Fruit fly (Drosophila melanogaster) whole organism, embryonic: ENCODE measurements around the gene CG5225.
A peak's percentile ranks its signal among the peaks of the same experiment; 100 is the strongest.

Experiments
- B-H1 ChIP-seq: fragments of 200-800 bp; sonication (Bioruptor generic); IDR thresholded peaks from 3 replicates; pipeline ENCODE4 v1.3.6; 2022; ENCODE audit warnings: missing biosample characterization, missing genetic modification characterization
- CG10543 ChIP-seq: fragments of 200-800 bp; sonication (Bioruptor generic); optimal IDR thresholded peaks from 3 replicates; lab custom pipeline; 2017; ENCODE audit warnings: missing biosample characterization, mild to moderate bottlenecking, missing genetic modification characterization, moderate library complexity
- CG11723 ChIP-seq: fragments of 200-800 bp; sonication (Bioruptor generic); optimal IDR thresholded peaks from 2 replicates; lab custom pipeline; 2017; ENCODE audit warnings: missing biosample characterization, mild to moderate bottlenecking, missing genetic modification characterization
- CG12155 ChIP-seq: fragments of 200-800 bp; sonication (Bioruptor generic); optimal IDR thresholded peaks from 3 replicates; lab custom pipeline; 2016; ENCODE audit warnings: missing biosample characterization, missing genetic modification characterization
- CG12391 ChIP-seq: fragments of 200-800 bp; sonication (Bioruptor generic); optimal IDR thresholded peaks from 3 replicates; lab custom pipeline; 2018; ENCODE audit warnings: missing biosample characterization, mild to moderate bottlenecking, missing genetic modification characterization, moderate library complexity
- CG12744 ChIP-seq: fragments of 200-800 bp; sonication (Bioruptor generic); optimal IDR thresholded peaks from 2 replicates; lab custom pipeline; 2016; ENCODE audit warnings: missing biosample characterization, missing genetic modification characterization
- CG13424 ChIP-seq: fragments of 200-800 bp; sonication (Bioruptor generic); optimal IDR thresholded peaks from 2 replicates; lab custom pipeline; 2019; ENCODE audit warnings: missing biosample characterization, mild to moderate bottlenecking, missing genetic modification characterization, moderate library complexity
- CG13775 ChIP-seq: fragments of 200-800 bp; sonication (Bioruptor generic); optimal IDR thresholded peaks from 3 replicates; lab custom pipeline; 2017; ENCODE audit warnings: missing biosample characterization, mild to moderate bottlenecking, missing genetic modification characterization
- CG1603 ChIP-seq: fragments of 200-800 bp; sonication (Bioruptor generic); optimal IDR thresholded peaks from 2 replicates; lab custom pipeline; 2019; ENCODE audit warnings: missing biosample characterization, mild to moderate bottlenecking, missing genetic modification characterization, moderate library complexity
- CG17186 ChIP-seq: fragments of 200-800 bp; sonication (Bioruptor generic); optimal IDR thresholded peaks from 3 replicates; lab custom pipeline; 2017; ENCODE audit warnings: missing biosample characterization, missing genetic modification reagents, missing genetic modification characterization
- CG42726 ChIP-seq: fragments of 200-800 bp; sonication (Bioruptor generic); IDR thresholded peaks from 2 replicates; pipeline ENCODE4 v1.3.6; 2022; ENCODE audit warnings: missing biosample characterization, missing genetic modification characterization; ENCODE audit not compliant: partially characterized antibody
- CG4404 ChIP-seq: fragments of 200-800 bp; sonication (Bioruptor generic); IDR thresholded peaks from 2 replicates; pipeline ENCODE4 v1.3.6; 2022; ENCODE audit warnings: missing biosample characterization, missing genetic modification characterization
- CG6254 ChIP-seq: fragments of 200-800 bp; sonication (Bioruptor generic); optimal IDR thresholded peaks from 3 replicates; lab custom pipeline; 2017; ENCODE audit warnings: mild to moderate bottlenecking, missing biosample characterization, missing genetic modification reagents, missing genetic modification characterization
- CG7928 ChIP-seq: fragments of 200-800 bp; sonication (Bioruptor generic); optimal IDR thresholded peaks from 2 replicates; lab custom pipeline; 2017; ENCODE audit warnings: missing biosample characterization, mild to moderate bottlenecking, missing genetic modification characterization
- CG9797 ChIP-seq: fragments of 200-800 bp; sonication (Bioruptor generic); optimal IDR thresholded peaks from 3 replicates; lab custom pipeline; 2018; ENCODE audit warnings: missing biosample characterization, mild to moderate bottlenecking, missing genetic modification characterization
- CG9876 ChIP-seq: fragments of 200-800 bp; sonication (Bioruptor generic); optimal IDR thresholded peaks from 2 replicates; lab custom pipeline; 2016; ENCODE audit warnings: missing biosample characterization, missing genetic modification characterization
- D19A ChIP-seq: fragments of 200-800 bp; optimal IDR thresholded peaks from 3 replicates; lab custom pipeline; 2019; ENCODE audit warnings: missing biosample characterization, mild to moderate bottlenecking, missing genetic modification characterization, moderate library complexity
- Doc2 ChIP-seq: fragments of 200-800 bp; sonication (Bioruptor generic); IDR thresholded peaks from 2 replicates; pipeline ENCODE4 v1.3.6; 2022; ENCODE audit warnings: missing biosample characterization, missing genetic modification characterization
- Doc3 ChIP-seq: fragments of 200-800 bp; sonication (Bioruptor generic); IDR thresholded peaks from 3 replicates; pipeline ENCODE4 v1.3.6; 2022; ENCODE audit warnings: missing biosample characterization, missing genetic modification characterization; ENCODE audit not compliant: partially characterized antibody
- Dref ChIP-seq: fragments of 200-800 bp; sonication (Bioruptor generic); IDR thresholded peaks from 2 replicates; pipeline ENCODE4 v1.3.6; 2022; ENCODE audit warnings: missing biosample characterization, missing genetic modification characterization
- H2.0 ChIP-seq: fragments of 200-800 bp; sonication (Bioruptor generic); IDR thresholded peaks from 2 replicates; pipeline ENCODE4 v1.3.6; 2022; ENCODE audit warnings: missing biosample characterization, missing genetic modification characterization
- HLH54F ChIP-seq: fragments of 200-800 bp; sonication (Bioruptor generic); optimal IDR thresholded peaks from 3 replicates; lab custom pipeline; 2016; ENCODE audit warnings: missing biosample characterization, missing genetic modification characterization
- HmgZ ChIP-seq: fragments of 200-800 bp; sonication (Bioruptor generic); optimal IDR thresholded peaks from 2 replicates; lab custom pipeline; 2018; ENCODE audit warnings: missing biosample characterization, mild to moderate bottlenecking, missing genetic modification characterization
- Hr39 ChIP-seq: fragments of >200 bp; optimal IDR thresholded peaks from 2 replicates; lab custom pipeline; 2017
- Myb ChIP-seq: fragments of 200-800 bp; sonication (Bioruptor generic); optimal IDR thresholded peaks from 2 replicates; lab custom pipeline; 2016; ENCODE audit warnings: missing biosample characterization, missing genetic modification characterization
- PHDP ChIP-seq: fragments of 200-800 bp; sonication (Bioruptor generic); optimal IDR thresholded peaks from 3 replicates; lab custom pipeline; 2018; ENCODE audit warnings: missing biosample characterization, mild to moderate bottlenecking, missing genetic modification characterization, moderate library complexity
- Sox100B ChIP-seq: fragments of 200-800 bp; sonication (Bioruptor generic); optimal IDR thresholded peaks from 3 replicates; lab custom pipeline; 2018; ENCODE audit warnings: missing biosample characterization, mild to moderate bottlenecking, missing genetic modification characterization
- Sry-δ ChIP-seq: fragments of 200-800 bp; sonication (Bioruptor generic); optimal IDR thresholded peaks from 2 replicates; lab custom pipeline; 2016; ENCODE audit warnings: missing biosample characterization, missing genetic modification characterization
- Xrp1 ChIP-seq: fragments of 200-800 bp; sonication (Bioruptor generic); IDR thresholded peaks from 2 replicates; pipeline ENCODE4 v1.3.6; 2022; ENCODE audit warnings: missing biosample characterization, missing genetic modification characterization
- ap ChIP-seq: fragments of 200-800 bp; sonication (Bioruptor generic); IDR thresholded peaks from 2 replicates; pipeline ENCODE4 v1.3.6; 2022; ENCODE audit warnings: missing biosample characterization, missing genetic modification characterization
- ato ChIP-seq: fragments of 200-800 bp; sonication (Bioruptor generic); IDR thresholded peaks from 2 replicates; pipeline ENCODE4 v1.3.6; 2022; ENCODE audit warnings: missing biosample characterization, missing genetic modification characterization; ENCODE audit not compliant: partially characterized antibody
- cg ChIP-seq: fragments of 200-800 bp; sonication (Bioruptor generic); optimal IDR thresholded peaks from 3 replicates; lab custom pipeline; 2019; ENCODE audit warnings: missing biosample characterization, mild to moderate bottlenecking, missing genetic modification characterization, moderate library complexity
- dpn ChIP-seq, 2 experiments: fragments of 200-800 bp; sonication (Bioruptor generic); optimal IDR thresholded peaks; 3 replicates each; lab custom pipeline; 2016; ENCODE audit warnings: missing biosample characterization in 2 of 2, missing genetic modification characterization in 2 of 2
- hb ChIP-seq: fragments of 200-800 bp; sonication (Bioruptor generic); IDR thresholded peaks from 3 replicates; pipeline ENCODE4 v1.3.6; 2022; ENCODE audit warnings: missing biosample characterization, missing genetic modification characterization; ENCODE audit not compliant: partially characterized antibody
- ind ChIP-seq: fragments of 200-800 bp; sonication (Bioruptor generic); optimal IDR thresholded peaks from 3 replicates; lab custom pipeline; 2016; ENCODE audit warnings: missing biosample characterization, missing genetic modification characterization
- insv ChIP-seq, 2 experiments: fragments of 200-800 bp; sonication (Bioruptor generic); optimal IDR thresholded peaks; 3 replicates each; lab custom pipeline; 2016 to 2018; ENCODE audit warnings: missing biosample characterization in 2 of 2, missing genetic modification characterization in 2 of 2
- lilli ChIP-seq: fragments of 200-800 bp; sonication (Bioruptor generic); optimal IDR thresholded peaks from 3 replicates; lab custom pipeline; 2016; ENCODE audit warnings: missing biosample characterization, missing genetic modification characterization
- mam ChIP-seq: fragments of 200-800 bp; sonication (Bioruptor generic); optimal IDR thresholded peaks from 3 replicates; lab custom pipeline; 2016; ENCODE audit warnings: missing biosample characterization, missing genetic modification characterization
- mld ChIP-seq: fragments of 200-800 bp; sonication (Bioruptor generic); IDR thresholded peaks from 3 replicates; pipeline ENCODE4 v1.3.6; 2022; ENCODE audit warnings: missing biosample characterization, missing genetic modification characterization; ENCODE audit not compliant: partially characterized antibody
- nerfin-2 ChIP-seq: fragments of 200-800 bp; sonication (Bioruptor generic); IDR thresholded peaks from 2 replicates; pipeline ENCODE4 v1.3.6; 2022; ENCODE audit warnings: missing biosample characterization, missing genetic modification characterization; ENCODE audit not compliant: partially characterized antibody
- pzg ChIP-seq: fragments of 200-800 bp; sonication (Bioruptor generic); optimal IDR thresholded peaks from 3 replicates; lab custom pipeline; 2018; ENCODE audit warnings: missing biosample characterization, mild to moderate bottlenecking, missing genetic modification characterization, moderate library complexity
- ranshi ChIP-seq: fragments of 200-800 bp; sonication (Bioruptor generic); IDR thresholded peaks from 2 replicates; pipeline ENCODE4 v1.3.6; 2022; ENCODE audit warnings: missing biosample characterization, missing genetic modification characterization
- zen2 ChIP-seq: fragments of 200-800 bp; sonication (Bioruptor generic); IDR thresholded peaks from 3 replicates; pipeline ENCODE4 v1.3.6; 2022; ENCODE audit warnings: missing biosample characterization, missing genetic modification characterization; ENCODE audit not compliant: partially characterized antibody
- zfh2 ChIP-seq: fragments of 200-800 bp; sonication (Bioruptor generic); optimal IDR thresholded peaks from 2 replicates; lab custom pipeline; 2016; ENCODE audit warnings: missing biosample characterization, missing genetic modification characterization

CG5225 gene

dm6 chr3R:17039993-17040807, 11.7 kb downstream of the CG5225 start, which contains the start of the genes CG18213 and Trm7-32 (continued):
- TF ChIP-seq nerfin-2, result peak; percentile 36; the same call in 1 of the 2 replicates
- peak; percentile 6 for TF ChIP-seq CG6254 (GFP tag; lab: Kevin White, UChicago)
- peak; percentile 69 for TF ChIP-seq zen2 (GFP tag; lab: Robert Waterston, UW)
- TF ChIP-seq zfh2 (GFP tag; lab: Kevin White, UChicago), result peak; percentile 33
- peak in 1 of 2 experiments; percentile 34 for TF ChIP-seq dpn (GFP tag; optimal IDR thresholded peaks at IDR 0.05; lab: Kevin White, UChicago)
- TF ChIP-seq Hr39 (lab: Kevin White, UChicago), result no peak
- TF ChIP-seq lilli, result peak; percentile 32
- peak; percentile 70 for TF ChIP-seq ato (GFP tag; lab: Robert Waterston, UW)
- TF ChIP-seq CG9797 (GFP tag; lab: Kevin White, UChicago), result peak; percentile 47
- TF ChIP-seq Doc3 (GFP tag; lab: Robert Waterston, UW), result peak; percentile 76
- peak; percentile 23 for TF ChIP-seq CG12155 (GFP tag; lab: Kevin White, UChicago)
- TF ChIP-seq Sox100B (GFP tag; lab: Kevin White, UChicago), result peak; percentile 1
- TF ChIP-seq pzg (GFP tag; lab: Kevin White, UChicago), result peak; percentile 65
- TF ChIP-seq Myb (GFP tag; lab: Kevin White, UChicago), result peak; percentile 12
- peak; percentile 27 for TF ChIP-seq HmgZ (tag; lab: Kevin White, UChicago)
- TF ChIP-seq ranshi (GFP tag; lab: Robert Waterston, UW), result 0 out of 2 replicates have a peak, but pooled peaks have one; percentile 10
- TF ChIP-seq mam (GFP tag; lab: Kevin White, UChicago), result peak; percentile 40
- no peak for TF ChIP-seq CG12744 (GFP tag; lab: Kevin White, UChicago)
- TF ChIP-seq CG11723, result no peak
- TF ChIP-seq CG13424 (tag; lab: Kevin White, UChicago), result no peak
- peak; percentile 1 for TF ChIP-seq CG10543
- no peak for TF ChIP-seq CG4404 (GFP tag; lab: Robert Waterston, UW)
- TF ChIP-seq Xrp1 (GFP tag; lab: Robert Waterston, UW), result peak; percentile 18; the same call in 1 of the 2 replicates
- peak; percentile 87 for TF ChIP-seq Dref (GFP tag; lab: Robert Waterston, UW)
- TF ChIP-seq CG7928 (GFP tag; lab: Kevin White, UChicago), result peak; percentile 88
- no peak for TF ChIP-seq ap (GFP tag; lab: Robert Waterston, UW)
- no peak for TF ChIP-seq D19A (tag; lab: Kevin White, UChicago)
- TF ChIP-seq mld (GFP tag; lab: Robert Waterston, UW), result peak; percentile 80
- TF ChIP-seq CG1603 (tag; lab: Kevin White, UChicago), result peak; percentile 45
- no peak for TF ChIP-seq Doc2 (GFP tag; lab: Robert Waterston, UW)
- TF ChIP-seq PHDP (tag; lab: Kevin White, UChicago), result no peak
- TF ChIP-seq cg, result no peak
- no peak for TF ChIP-seq B-H1 (GFP tag; lab: Robert Waterston, UW)
- TF ChIP-seq CG9876 (GFP tag; lab: Kevin White, UChicago), result peak; percentile 15
- TF ChIP-seq insv (GFP tag; optimal IDR thresholded peaks at IDR 0.05; lab: Kevin White, UChicago), result peak in 1 of 2 experiments; percentile 18
- peak; percentile 86; the same call in 1 of the 2 replicates for TF ChIP-seq CG42726
- TF ChIP-seq Sry-δ (GFP tag; lab: Kevin White, UChicago), result peak; percentile 77
- TF ChIP-seq hb (GFP tag; lab: Robert Waterston, UW), result peak; percentile 72
- TF ChIP-seq HLH54F (GFP tag; lab: Kevin White, UChicago), result peak; percentile 5
- TF ChIP-seq CG12391 (tag; lab: Kevin White, UChicago), result peak; percentile 49
- TF ChIP-seq ind, result peak; percentile 3
- TF ChIP-seq CG17186 (GFP tag; lab: Kevin White, UChicago), result no peak
- TF ChIP-seq H2.0, result no peak
- peak; percentile 17 for TF ChIP-seq CG13775 (GFP tag; lab: Kevin White, UChicago)
